Fruit fly (Drosophila melanogaster) whole organism, embryonic: ENCODE data around the gene CG13716.

Experiments
- CG10462 ChIP-seq: fragments of 200-800 bp; sonication (Bioruptor generic); optimal IDR thresholded peaks from 2 replicates; lab custom pipeline; 2016; ENCODE audit warnings: missing biosample characterization, missing genetic modification characterization
- CG10654 ChIP-seq: fragments of 200-800 bp; sonication (Bioruptor generic); optimal IDR thresholded peaks from 2 replicates; lab custom pipeline; 2016; ENCODE audit warnings: missing biosample characterization, missing genetic modification characterization
- CG11723 ChIP-seq: fragments of 200-800 bp; sonication (Bioruptor generic); optimal IDR thresholded peaks from 2 replicates; lab custom pipeline; 2017; ENCODE audit warnings: missing biosample characterization, mild to moderate bottlenecking, missing genetic modification characterization
- CG12744 ChIP-seq: fragments of 200-800 bp; sonication (Bioruptor generic); optimal IDR thresholded peaks from 2 replicates; lab custom pipeline; 2016; ENCODE audit warnings: missing biosample characterization, missing genetic modification characterization
- CG13624 ChIP-seq: fragments of 200-800 bp; sonication (Bioruptor generic); optimal IDR thresholded peaks from 2 replicates; lab custom pipeline; 2016; ENCODE audit warnings: missing biosample characterization, missing genetic modification characterization
- CG14014 ChIP-seq: fragments of 200-800 bp; sonication (Bioruptor generic); IDR thresholded peaks from 2 replicates; pipeline ENCODE4 v1.3.6; 2022; ENCODE audit warnings: missing biosample characterization, missing genetic modification characterization
- CG15073 ChIP-seq: fragments of 200-800 bp; sonication (Bioruptor generic); optimal IDR thresholded peaks from 2 replicates; lab custom pipeline; 2016; ENCODE audit warnings: missing biosample characterization, missing genetic modification characterization
- CG15514 ChIP-seq: fragments of 200-800 bp; sonication (Bioruptor generic); optimal IDR thresholded peaks from 3 replicates; lab custom pipeline; 2017; ENCODE audit warnings: missing biosample characterization, missing genetic modification characterization, mild to moderate bottlenecking, moderate library complexity, missing genetic modification reagents
- CG16779 ChIP-seq: fragments of 200-800 bp; sonication (Bioruptor generic); IDR thresholded peaks from 2 replicates; pipeline ENCODE4 v1.3.6; 2022; ENCODE audit warnings: missing biosample characterization, missing genetic modification characterization
- CG17385 ChIP-seq: fragments of 200-800 bp; sonication (Bioruptor generic); optimal IDR thresholded peaks from 3 replicates; lab custom pipeline; 2018; ENCODE audit warnings: missing biosample characterization, mild to moderate bottlenecking, missing genetic modification characterization
- CG17829 ChIP-seq: fragments of 200-800 bp; optimal IDR thresholded peaks from 2 replicates; lab custom pipeline; 2019; ENCODE audit warnings: missing biosample characterization, mild to moderate bottlenecking, missing genetic modification characterization, moderate library complexity
- CG2129 ChIP-seq: fragments of 200-800 bp; sonication (Bioruptor generic); IDR thresholded peaks from 2 replicates; pipeline ENCODE4 v1.3.6; 2022; ENCODE audit warnings: missing biosample characterization, missing genetic modification characterization; ENCODE audit not compliant: partially characterized antibody
- CG2678 ChIP-seq: fragments of 200-800 bp; sonication (Bioruptor generic); optimal IDR thresholded peaks from 3 replicates; lab custom pipeline; 2019; ENCODE audit warnings: missing biosample characterization, mild to moderate bottlenecking, missing genetic modification characterization, moderate library complexity
- CG30020 ChIP-seq: fragments of 200-800 bp; optimal IDR thresholded peaks from 2 replicates; lab custom pipeline; 2019; ENCODE audit warnings: missing biosample characterization, mild to moderate bottlenecking, missing genetic modification characterization, moderate library complexity
- CG3163 ChIP-seq: fragments of 200-800 bp; sonication (Bioruptor generic); optimal IDR thresholded peaks from 3 replicates; lab custom pipeline; 2016; ENCODE audit warnings: missing biosample characterization, missing genetic modification characterization
- CG3847 ChIP-seq: fragments of 200-800 bp; sonication (Bioruptor generic); IDR thresholded peaks from 2 replicates; pipeline ENCODE4 v1.3.6; 2022; ENCODE audit warnings: missing biosample characterization, missing genetic modification characterization
- CG5953 ChIP-seq: fragments of 200-800 bp; sonication (Bioruptor generic); IDR thresholded peaks from 2 replicates; pipeline ENCODE4 v1.3.6; 2022; ENCODE audit warnings: missing biosample characterization, missing genetic modification characterization
- CG8359 ChIP-seq: fragments of 200-800 bp; sonication (Bioruptor generic); optimal IDR thresholded peaks from 2 replicates; lab custom pipeline; 2017; ENCODE audit warnings: missing biosample characterization, mild to moderate bottlenecking, missing genetic modification characterization, borderline replicate concordance
- CG9215 ChIP-seq: fragments of 200-800 bp; sonication (Bioruptor generic); IDR thresholded peaks from 2 replicates; pipeline ENCODE4 v1.3.6; 2022; ENCODE audit warnings: missing biosample characterization, missing genetic modification characterization
- CG9817 ChIP-seq: fragments of 200-800 bp; sonication (Bioruptor generic); optimal IDR thresholded peaks from 2 replicates; lab custom pipeline; 2018; ENCODE audit warnings: missing biosample characterization, mild to moderate bottlenecking, missing genetic modification characterization, moderate library complexity
- E2f2 ChIP-seq: fragments of 200-800 bp; sonication (Bioruptor generic); IDR thresholded peaks from 2 replicates; pipeline ENCODE4 v1.3.6; 2022; ENCODE audit warnings: missing biosample characterization, missing genetic modification characterization
- Ets65A ChIP-seq: fragments of 200-800 bp; sonication (Bioruptor generic); peaks from one replicate; lab custom pipeline; 2016; ENCODE audit warnings: missing biosample characterization, missing genetic modification characterization
- MTF-1 ChIP-seq: fragments of 200-800 bp; sonication (Bioruptor generic); optimal IDR thresholded peaks from 2 replicates; lab custom pipeline; 2018; ENCODE audit warnings: missing biosample characterization, mild to moderate bottlenecking, missing genetic modification characterization, borderline replicate concordance
- Ravus ChIP-seq: fragments of 200-800 bp; sonication (Bioruptor generic); IDR thresholded peaks from 2 replicates; pipeline ENCODE4 v1.3.6; 2022; ENCODE audit warnings: missing biosample characterization, missing genetic modification characterization
- Six4 ChIP-seq: fragments of 200-800 bp; sonication (Bioruptor generic); optimal IDR thresholded peaks from 2 replicates; lab custom pipeline; 2016; ENCODE audit warnings: missing biosample characterization, missing genetic modification characterization
- Xbp1 ChIP-seq: fragments of 200-800 bp; sonication (Bioruptor generic); optimal IDR thresholded peaks from 3 replicates; lab custom pipeline; 2016; ENCODE audit warnings: missing biosample characterization, mild to moderate bottlenecking, missing genetic modification characterization
- YL-1 ChIP-seq: fragments of 200-800 bp; sonication (Bioruptor generic); optimal IDR thresholded peaks from 3 replicates; lab custom pipeline; 2017; ENCODE audit warnings: missing biosample characterization, mild to moderate bottlenecking, missing genetic modification characterization
- abd-A ChIP-seq: fragments of 200-800 bp; sonication (Bioruptor generic); optimal IDR thresholded peaks from 3 replicates; lab custom pipeline; 2019; ENCODE audit warnings: missing biosample characterization, mild to moderate bottlenecking, missing genetic modification characterization, moderate library complexity
- ac ChIP-seq: fragments of 200-800 bp; sonication (Bioruptor generic); optimal IDR thresholded peaks from 3 replicates; lab custom pipeline; 2017; ENCODE audit warnings: missing biosample characterization, mild to moderate bottlenecking, missing genetic modification characterization
- chinmo ChIP-seq: fragments of 200-800 bp; sonication (Bioruptor generic); IDR thresholded peaks from 4 replicates; pipeline ENCODE4 v1.3.6; 2022; ENCODE audit warnings: missing biosample characterization, missing genetic modification characterization; ENCODE audit not compliant: partially characterized antibody
- dysf ChIP-seq: fragments of 200-800 bp; sonication (Bioruptor generic); IDR thresholded peaks from 3 replicates; pipeline ENCODE4 v1.3.6; 2022; ENCODE audit warnings: missing biosample characterization, missing genetic modification characterization
- esg ChIP-seq: fragments of 200-800 bp; sonication (Bioruptor generic); conservative IDR thresholded peaks from 2 replicates; pipeline ENCODE4 v1.3.6; 2022; ENCODE audit warnings: missing biosample characterization, missing genetic modification characterization
- ftz-f1 ChIP-seq: fragments of 200-800 bp; sonication (Bioruptor generic); optimal IDR thresholded peaks from 2 replicates; lab custom pipeline; 2016; ENCODE audit warnings: missing biosample characterization, missing genetic modification characterization
- gfzf ChIP-seq: fragments of 200-800 bp; sonication (Bioruptor generic); optimal IDR thresholded peaks from 2 replicates; lab custom pipeline; 2016; ENCODE audit warnings: missing biosample characterization, mild to moderate bottlenecking, missing genetic modification characterization, moderate library complexity
- gsb-n ChIP-seq: fragments of 200-800 bp; sonication (Bioruptor generic); optimal IDR thresholded peaks from 3 replicates; lab custom pipeline; 2018; ENCODE audit warnings: missing biosample characterization, mild to moderate bottlenecking, missing genetic modification characterization
- gt ChIP-seq: fragments of 200-800 bp; sonication (Bioruptor generic); IDR thresholded peaks from 2 replicates; pipeline ENCODE4 v1.3.6; 2022; ENCODE audit warnings: missing biosample characterization, missing genetic modification characterization
- h ChIP-seq: fragments of >200 bp; optimal IDR thresholded peaks from 2 replicates; lab custom pipeline; 2017
- hth ChIP-seq: fragments of >200 bp; optimal IDR thresholded peaks from 2 replicates; lab custom pipeline; 2017; ENCODE audit warnings: inconsistent platforms
- jing ChIP-seq: fragments of 200-800 bp; sonication (Bioruptor generic); optimal IDR thresholded peaks from 2 replicates; lab custom pipeline; 2018; ENCODE audit warnings: missing biosample characterization, mild to moderate bottlenecking, missing genetic modification characterization
- kni ChIP-seq: fragments of 200-800 bp; sonication (Bioruptor generic); optimal IDR thresholded peaks from 3 replicates; lab custom pipeline; 2017; ENCODE audit warnings: mild to moderate bottlenecking, missing biosample characterization, missing genetic modification reagents, missing genetic modification characterization
- luna ChIP-seq: fragments of 200-800 bp; sonication (Bioruptor generic); optimal IDR thresholded peaks from 2 replicates; lab custom pipeline; 2016; ENCODE audit warnings: missing biosample characterization, missing genetic modification characterization
- otp ChIP-seq: fragments of 200-800 bp; sonication (Bioruptor generic); IDR thresholded peaks from 3 replicates; pipeline ENCODE4, ENCODE4 v1.3.6; 2022; ENCODE audit warnings: missing biosample characterization, missing genetic modification characterization
- peb ChIP-seq: fragments of 200-800 bp; sonication (Bioruptor generic); IDR thresholded peaks from 2 replicates; pipeline ENCODE4 v1.3.6; 2022; ENCODE audit warnings: missing biosample characterization, missing genetic modification characterization
- sc ChIP-seq, 3 experiments: fragments of >200 bp in 2 of 3; fragments of 200-800 bp in 1 of 3; sonication (Bioruptor generic) in 1 of 3; optimal IDR thresholded peaks; 2 replicates in 2 of 3; 3 replicates in 1 of 3; lab custom pipeline; 2017; ENCODE audit warnings: mild to moderate bottlenecking in 1 of 3, missing biosample characterization in 1 of 3, missing genetic modification characterization in 1 of 3, missing genetic modification reagents in 1 of 3
- sima ChIP-seq: fragments of 200-800 bp; sonication (Bioruptor generic); optimal IDR thresholded peaks from 2 replicates; lab custom pipeline; 2016; ENCODE audit warnings: missing biosample characterization, missing genetic modification characterization
- ssp ChIP-seq: fragments of 200-800 bp; sonication (Bioruptor generic); IDR thresholded peaks from 2 replicates; pipeline ENCODE4 v1.3.6; 2022; ENCODE audit warnings: missing biosample characterization, missing genetic modification characterization
- tin ChIP-seq: fragments of 200-800 bp; sonication (Bioruptor generic); optimal IDR thresholded peaks from 3 replicates; lab custom pipeline; 2016; ENCODE audit warnings: missing biosample characterization, missing genetic modification characterization
- toy ChIP-seq: fragments of 200-800 bp; sonication (Bioruptor generic); IDR thresholded peaks from 2 replicates; pipeline ENCODE4 v1.3.6; 2022; ENCODE audit warnings: missing biosample characterization, missing genetic modification characterization
- z ChIP-seq: fragments of 200-800 bp; sonication (Bioruptor generic); IDR thresholded peaks from 3 replicates; pipeline ENCODE4 v1.3.6; 2022; ENCODE audit warnings: missing biosample characterization, missing genetic modification characterization
- zen ChIP-seq: fragments of 200-800 bp; sonication (Bioruptor generic); optimal IDR thresholded peaks from 3 replicates; lab custom pipeline; 2018; ENCODE audit warnings: missing biosample characterization, mild to moderate bottlenecking, missing genetic modification characterization, moderate library complexity

The CG13716 gene

DNA sequence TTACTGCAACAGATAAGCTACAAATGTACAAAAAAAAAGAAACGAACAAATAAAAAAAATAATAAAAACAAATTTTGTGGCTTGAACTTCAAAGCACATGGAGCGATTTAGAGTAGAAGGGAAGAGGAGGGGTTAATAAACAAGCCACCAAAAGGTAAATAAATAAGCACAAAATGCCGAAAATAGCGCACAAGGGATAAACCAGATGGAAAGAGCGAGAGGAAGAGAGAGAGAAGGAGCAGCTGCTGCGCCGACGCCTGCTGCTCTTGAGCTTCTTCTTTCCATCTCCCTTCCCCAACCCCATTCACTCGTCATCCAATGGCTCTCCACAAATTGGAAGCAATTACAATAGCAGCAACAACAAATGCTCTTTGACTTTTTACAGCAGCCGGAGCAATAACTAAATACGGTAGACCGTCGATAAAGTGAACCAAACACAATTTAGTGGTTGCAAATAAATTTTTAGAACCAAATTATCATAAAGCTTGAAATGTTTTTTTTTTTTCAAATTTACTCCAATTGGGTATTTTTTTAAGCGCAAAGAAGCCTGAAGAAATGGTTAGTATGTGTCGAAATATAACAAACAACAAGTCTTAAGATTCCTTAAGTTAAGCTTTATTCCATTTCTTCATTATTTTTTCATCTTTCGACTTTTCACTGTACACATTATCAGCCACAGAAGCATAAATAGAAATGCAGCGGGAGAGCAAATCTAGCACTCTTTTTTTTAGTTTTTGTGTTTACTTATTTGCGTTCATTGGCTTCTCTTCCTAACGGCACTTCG is 10.0 kb downstream of the CG13716 start (continued):
- peak; percentile 75 for TF ChIP-seq CG17829 (tag; lab: Kevin White, UChicago)
- peak; percentile 93 for TF ChIP-seq dysf (GFP tag; lab: Robert Waterston, UW)
- TF ChIP-seq CG14014 (GFP tag; lab: Robert Waterston, UW): peak; percentile 88
- peak; percentile 91 for TF ChIP-seq Xbp1 (GFP tag; lab: Kevin White, UChicago)
- TF ChIP-seq CG3847 (GFP tag; lab: Robert Waterston, UW): peak; percentile 77
- TF ChIP-seq CG15073 (GFP tag; lab: Kevin White, UChicago): no peak
- peak; percentile 82 for TF ChIP-seq CG9817
- peak; percentile 83 for TF ChIP-seq CG9215 (GFP tag; lab: Robert Waterston, UW)
- TF ChIP-seq chinmo (GFP tag; lab: Robert Waterston, UW): 0 out of 4 replicates have a peak, but pooled peaks have one; percentile 49
- TF ChIP-seq abd-A (tag; lab: Kevin White, UChicago): peak; percentile 74
- TF ChIP-seq otp: 0 out of 3 replicates have a peak, but pooled peaks have one; percentile 30
- peak; percentile 50 for TF ChIP-seq kni (GFP tag; lab: Kevin White, UChicago)
- peak; percentile 70 for TF ChIP-seq ssp
- TF ChIP-seq MTF-1 (GFP tag; lab: Kevin White, UChicago): peak; percentile 35
- TF ChIP-seq jing (GFP tag; lab: Kevin White, UChicago): peak; percentile 74
- peak; percentile 21 for TF ChIP-seq Ravus (GFP tag; lab: Robert Waterston, UW)
- TF ChIP-seq peb (GFP tag; lab: Robert Waterston, UW): peak; percentile 71
- peak; percentile 47 for TF ChIP-seq gsb-n (tag; lab: Kevin White, UChicago)
- peak; percentile 82 for TF ChIP-seq CG17385 (GFP tag; lab: Kevin White, UChicago)
- TF ChIP-seq Six4: peak; percentile 87
- TF ChIP-seq CG10654 (GFP tag; lab: Kevin White, UChicago): peak; percentile 82
- TF ChIP-seq Ets65A: peak; percentile 99
- peak; percentile 90 for TF ChIP-seq esg

DNA sequence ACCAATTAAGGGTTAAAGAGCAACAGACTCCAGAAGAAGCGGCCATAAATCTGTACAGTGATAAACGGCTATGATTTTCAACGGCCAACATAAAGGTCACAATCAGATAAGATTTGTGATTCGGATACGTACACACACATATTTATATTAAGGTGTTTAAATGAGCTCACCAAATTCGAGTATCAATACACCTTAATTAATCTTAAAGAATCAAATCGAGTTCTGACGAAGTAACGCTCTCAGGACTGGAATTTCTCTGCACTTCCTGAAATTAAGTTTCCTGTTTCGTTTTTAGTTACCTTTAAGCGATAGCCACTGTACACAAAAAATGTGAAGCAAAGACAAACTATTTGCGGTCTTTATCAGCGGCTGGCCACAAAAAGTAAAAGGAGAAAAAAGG is 10.7 kb downstream of the CG13716 start:
- TF ChIP-seq ac (GFP tag; lab: Kevin White, UChicago) (no peak), CG30020 (no peak), sc (optimal IDR thresholded peaks at IDR 0.05; lab: Kevin White, UChicago) (no peak), sc (GFP tag; optimal IDR thresholded peaks at IDR 0.05; lab: Kevin White, UChicago) (no peak), sima (GFP tag; lab: Kevin White, UChicago) (no peak), CG8359 (GFP tag; lab: Kevin White, UChicago) (no peak), CG3163 (GFP tag; lab: Kevin White, UChicago) (no peak), E2f2 (GFP tag; lab: Robert Waterston, UW) (no peak), CG15514 (no peak), luna (GFP tag; lab: Kevin White, UChicago) (no peak), tin (GFP tag; lab: Kevin White, UChicago) (no peak), CG2678 (tag; lab: Kevin White, UChicago) (peak; percentile 41), CG9215 (GFP tag; lab: Robert Waterston, UW) (no peak), CG12744 (GFP tag; lab: Kevin White, UChicago) (no peak), CG3847 (GFP tag; lab: Robert Waterston, UW) (no peak), CG11723 (GFP tag; lab: Kevin White, UChicago) (no peak), hth (lab: Kevin White, UChicago) (no peak), gfzf (GFP tag; lab: Kevin White, UChicago) (no peak), h (lab: Kevin White, UChicago) (no peak), CG2129 (GFP tag; lab: Robert Waterston, UW) (no peak), gt (GFP tag; lab: Robert Waterston, UW) (no peak), CG10462 (GFP tag; lab: Kevin White, UChicago) (no peak), CG5953 (GFP tag; lab: Robert Waterston, UW) (no peak), CG16779 (GFP tag; lab: Robert Waterston, UW) (no peak), zen (tag; lab: Kevin White, UChicago) (no peak), toy (GFP tag; lab: Robert Waterston, UW) (no peak), ftz-f1 (GFP tag; lab: Kevin White, UChicago) (no peak), YL-1 (GFP tag; lab: Kevin White, UChicago) (no peak), CG13624 (GFP tag; lab: Kevin White, UChicago) (no peak), z (GFP tag; lab: Robert Waterston, UW) (no peak)
